Fruit fly (Drosophila melanogaster) whole organism, embryonic: Measurements from ENCODE around the gene CG32568.

Experiments used
- Antp ChIP-seq: fragments of 200-800 bp; sonication (Bioruptor generic); optimal IDR thresholded peaks from 3 replicates; lab custom pipeline; 2016; ENCODE audit warnings: missing biosample characterization, missing genetic modification characterization
- Atf-2 ChIP-seq: fragments of 200-800 bp; sonication (Bioruptor generic); optimal IDR thresholded peaks from 2 replicates; lab custom pipeline; 2016; ENCODE audit warnings: missing biosample characterization, missing genetic modification characterization
- CG1024 ChIP-seq: fragments of 200-800 bp; sonication (Bioruptor generic); IDR thresholded peaks from 2 replicates; pipeline ENCODE4 v1.3.6; 2022; ENCODE audit warnings: missing biosample characterization, missing genetic modification characterization
- CG11723 ChIP-seq: fragments of 200-800 bp; sonication (Bioruptor generic); optimal IDR thresholded peaks from 2 replicates; lab custom pipeline; 2017; ENCODE audit warnings: missing biosample characterization, mild to moderate bottlenecking, missing genetic modification characterization
- CG12104 ChIP-seq: fragments of 200-800 bp; sonication (Bioruptor generic); optimal IDR thresholded peaks from 3 replicates; lab custom pipeline; 2016; ENCODE audit warnings: missing biosample characterization, missing genetic modification characterization
- CG1233 ChIP-seq: fragments of 200-800 bp; sonication (Bioruptor generic); optimal IDR thresholded peaks from 4 replicates; lab custom pipeline; 2018; ENCODE audit warnings: missing biosample characterization, mild to moderate bottlenecking, missing genetic modification characterization
- CG13624 ChIP-seq: fragments of 200-800 bp; sonication (Bioruptor generic); optimal IDR thresholded peaks from 2 replicates; lab custom pipeline; 2016; ENCODE audit warnings: missing biosample characterization, missing genetic modification characterization
- CG15514 ChIP-seq: fragments of 200-800 bp; sonication (Bioruptor generic); optimal IDR thresholded peaks from 3 replicates; lab custom pipeline; 2017; ENCODE audit warnings: missing biosample characterization, missing genetic modification characterization, mild to moderate bottlenecking, moderate library complexity, missing genetic modification reagents
- CG16863 ChIP-seq: fragments of 200-800 bp; sonication (Bioruptor generic); optimal IDR thresholded peaks from 3 replicates; lab custom pipeline; 2016; ENCODE audit warnings: missing biosample characterization, missing genetic modification characterization
- CG18262 ChIP-seq: fragments of 200-800 bp; optimal IDR thresholded peaks from 3 replicates; lab custom pipeline; 2019; ENCODE audit warnings: missing biosample characterization, mild to moderate bottlenecking, missing genetic modification characterization, moderate library complexity
- CG30431 ChIP-seq: fragments of 200-800 bp; sonication (Bioruptor generic); optimal IDR thresholded peaks from 2 replicates; lab custom pipeline; 2017; ENCODE audit warnings: missing biosample characterization, missing genetic modification characterization
- CG3281 ChIP-seq: fragments of 200-800 bp; sonication (Bioruptor generic); optimal IDR thresholded peaks from 3 replicates; lab custom pipeline; 2017; ENCODE audit warnings: missing biosample characterization, mild to moderate bottlenecking, missing genetic modification characterization
- CG3726 ChIP-seq: fragments of 200-800 bp; sonication (Bioruptor generic); IDR thresholded peaks from 3 replicates; pipeline ENCODE4, ENCODE4 v1.3.6; 2022; ENCODE audit warnings: missing biosample characterization, missing genetic modification characterization
- CG7357 ChIP-seq: fragments of 200-800 bp; sonication (Bioruptor generic); IDR thresholded peaks from 3 replicates; pipeline ENCODE4 v1.3.6; 2022; ENCODE audit warnings: missing biosample characterization, missing genetic modification characterization
- CG8388 ChIP-seq: fragments of 200-800 bp; sonication (Bioruptor generic); optimal IDR thresholded peaks from 2 replicates; lab custom pipeline; 2019; ENCODE audit warnings: missing biosample characterization, mild to moderate bottlenecking, missing genetic modification characterization, moderate library complexity
- CG9876 ChIP-seq: fragments of 200-800 bp; sonication (Bioruptor generic); optimal IDR thresholded peaks from 2 replicates; lab custom pipeline; 2016; ENCODE audit warnings: missing biosample characterization, missing genetic modification characterization
- Dbx ChIP-seq: fragments of 200-800 bp; sonication (Bioruptor generic); IDR thresholded peaks from 3 replicates; pipeline ENCODE4 v1.3.6; 2022; ENCODE audit warnings: missing biosample characterization, missing genetic modification characterization
- Dek ChIP-seq: fragments of 200-800 bp; sonication (Bioruptor generic); optimal IDR thresholded peaks from 3 replicates; lab custom pipeline; 2019; ENCODE audit warnings: missing biosample characterization, mild to moderate bottlenecking, missing genetic modification characterization, moderate library complexity
- Dll ChIP-seq: fragments of 200-800 bp; sonication (Bioruptor generic); IDR thresholded peaks from 4 replicates; pipeline ENCODE4 v1.3.6; 2022; ENCODE audit warnings: missing biosample characterization, missing genetic modification characterization; ENCODE audit not compliant: partially characterized antibody
- E2f2 ChIP-seq: fragments of 200-800 bp; sonication (Bioruptor generic); IDR thresholded peaks from 2 replicates; pipeline ENCODE4 v1.3.6; 2022; ENCODE audit warnings: missing biosample characterization, missing genetic modification characterization
- HHEX ChIP-seq: fragments of 200-800 bp; sonication (Bioruptor generic); optimal IDR thresholded peaks from 3 replicates; lab custom pipeline; 2017; ENCODE audit warnings: missing biosample characterization, mild to moderate bottlenecking, missing genetic modification characterization, missing genetic modification reagents
- Hmx ChIP-seq: fragments of 200-800 bp; sonication (Bioruptor generic); optimal IDR thresholded peaks from 2 replicates; lab custom pipeline; 2016; ENCODE audit warnings: missing biosample characterization, missing genetic modification characterization
- Hr78 ChIP-seq, 2 experiments: fragments of 200-800 bp in 1 of 2; fragments of >200 bp in 1 of 2; sonication (Bioruptor generic) in 1 of 2; optimal IDR thresholded peaks; 2 replicates each; lab custom pipeline; 2017 to 2019; ENCODE audit warnings: missing biosample characterization in 2 of 2, missing genetic modification characterization in 2 of 2, mild to moderate bottlenecking in 1 of 2, moderate library complexity in 1 of 2
- Lhr ChIP-seq: fragments of 200-800 bp; sonication (Bioruptor generic); optimal IDR thresholded peaks from 3 replicates; lab custom pipeline; 2017; ENCODE audit warnings: mild to moderate bottlenecking, missing biosample characterization, missing genetic modification reagents, missing genetic modification characterization
- MBD-R2 ChIP-seq: fragments of 200-800 bp; sonication (Bioruptor generic); IDR thresholded peaks from 2 replicates; pipeline ENCODE4 v1.3.6; 2022; ENCODE audit warnings: missing biosample characterization, missing genetic modification characterization
- Mad ChIP-seq: fragments of 200-800 bp; sonication (Bioruptor generic); optimal IDR thresholded peaks from 2 replicates; lab custom pipeline; 2016; ENCODE audit warnings: missing biosample characterization, missing genetic modification characterization
- Med ChIP-seq: fragments of 200-800 bp; sonication (Bioruptor generic); peaks from one replicate; lab custom pipeline; 2016; ENCODE audit warnings: missing biosample characterization, missing genetic modification characterization, mild to moderate bottlenecking, inconsistent platforms, moderate library complexity
- NC2α ChIP-seq: fragments of 200-800 bp; sonication (Bioruptor generic); optimal IDR thresholded peaks from 2 replicates; lab custom pipeline; 2016; ENCODE audit warnings: missing biosample characterization, missing genetic modification characterization
- NC2β ChIP-seq: fragments of 200-800 bp; sonication (Bioruptor generic); optimal IDR thresholded peaks from 2 replicates; lab custom pipeline; 2016; ENCODE audit warnings: missing biosample characterization, missing genetic modification characterization
- Nf-YA ChIP-seq: fragments of 200-800 bp; sonication (Bioruptor generic); IDR thresholded peaks from 2 replicates; pipeline ENCODE4 v1.3.6; 2022; ENCODE audit warnings: missing biosample characterization, missing genetic modification characterization
- NfI ChIP-seq: fragments of 200-800 bp; sonication (Bioruptor generic); optimal IDR thresholded peaks from 3 replicates; lab custom pipeline; 2018; ENCODE audit warnings: missing biosample characterization, mild to moderate bottlenecking, missing genetic modification characterization, moderate library complexity
- Sin3A ChIP-seq: fragments of >200 bp; optimal IDR thresholded peaks from 2 replicates; lab custom pipeline; 2018
- Sry-δ ChIP-seq: fragments of 200-800 bp; sonication (Bioruptor generic); optimal IDR thresholded peaks from 2 replicates; lab custom pipeline; 2016; ENCODE audit warnings: missing biosample characterization, missing genetic modification characterization
- ab ChIP-seq: fragments of 200-800 bp; sonication (Bioruptor generic); optimal IDR thresholded peaks from 2 replicates; lab custom pipeline; 2016; ENCODE audit warnings: missing biosample characterization, missing genetic modification characterization
- ac ChIP-seq: fragments of 200-800 bp; sonication (Bioruptor generic); optimal IDR thresholded peaks from 3 replicates; lab custom pipeline; 2017; ENCODE audit warnings: missing biosample characterization, mild to moderate bottlenecking, missing genetic modification characterization
- br ChIP-seq: fragments of >200 bp; optimal IDR thresholded peaks from 2 replicates; lab custom pipeline; 2017
- cato ChIP-seq: fragments of 200-800 bp; sonication (Bioruptor generic); optimal IDR thresholded peaks from 2 replicates; lab custom pipeline; 2016; ENCODE audit warnings: missing biosample characterization, missing genetic modification characterization, borderline replicate concordance
- chn ChIP-seq: fragments of 200-800 bp; sonication (Bioruptor generic); optimal IDR thresholded peaks from 2 replicates; lab custom pipeline; 2016; ENCODE audit warnings: missing biosample characterization, missing genetic modification characterization
- cwo ChIP-seq: fragments of 200-800 bp; sonication (Bioruptor generic); optimal IDR thresholded peaks from 3 replicates; lab custom pipeline; 2017; ENCODE audit warnings: missing biosample characterization, missing genetic modification characterization, mild to moderate bottlenecking, moderate library complexity, missing genetic modification reagents
- da ChIP-seq: fragments of 200-800 bp; sonication (Bioruptor generic); optimal IDR thresholded peaks from 2 replicates; lab custom pipeline; 2016; ENCODE audit warnings: missing biosample characterization, missing genetic modification characterization
- dpn ChIP-seq, 2 experiments: fragments of 200-800 bp; sonication (Bioruptor generic); optimal IDR thresholded peaks; 3 replicates each; lab custom pipeline; 2016; ENCODE audit warnings: missing biosample characterization in 2 of 2, missing genetic modification characterization in 2 of 2
- fd3F ChIP-seq: fragments of 200-800 bp; sonication (Bioruptor generic); optimal IDR thresholded peaks from 2 replicates; lab custom pipeline; 2018; ENCODE audit warnings: missing biosample characterization, mild to moderate bottlenecking, missing genetic modification characterization, moderate library complexity
- hbn ChIP-seq: fragments of 200-800 bp; sonication (Bioruptor generic); IDR thresholded peaks from 2 replicates; pipeline ENCODE4 v1.3.6; 2022; ENCODE audit warnings: missing biosample characterization, missing genetic modification characterization; ENCODE audit not compliant: partially characterized antibody
- hth ChIP-seq: fragments of >200 bp; optimal IDR thresholded peaks from 2 replicates; lab custom pipeline; 2017; ENCODE audit warnings: inconsistent platforms
- odd ChIP-seq: fragments of 200-800 bp; sonication (Bioruptor generic); optimal IDR thresholded peaks from 2 replicates; lab custom pipeline; 2017; ENCODE audit warnings: missing biosample characterization, mild to moderate bottlenecking, missing genetic modification characterization
- repo ChIP-seq: fragments of 200-800 bp; sonication (Bioruptor generic); optimal IDR thresholded peaks from 2 replicates; lab custom pipeline; 2016; ENCODE audit warnings: missing biosample characterization, missing genetic modification characterization
- slbo ChIP-seq: fragments of 200-800 bp; sonication (Bioruptor generic); IDR thresholded peaks from 2 replicates; pipeline ENCODE4 v1.3.6; 2022; ENCODE audit warnings: missing biosample characterization, missing genetic modification characterization
- tll ChIP-seq, 2 experiments: fragments of 200-800 bp in 1 of 2; fragments of >200 bp in 1 of 2; sonication (Bioruptor generic) in 1 of 2; optimal IDR thresholded peaks; 2 replicates each; lab custom pipeline; 2017 to 2019; ENCODE audit warnings: missing biosample characterization in 2 of 2, missing genetic modification characterization in 2 of 2, mild to moderate bottlenecking in 1 of 2, moderate library complexity in 1 of 2
- trem ChIP-seq: fragments of 200-800 bp; optimal IDR thresholded peaks from 3 replicates; lab custom pipeline; 2019; ENCODE audit warnings: missing biosample characterization, mild to moderate bottlenecking, missing genetic modification characterization, moderate library complexity
- tup ChIP-seq: fragments of 200-800 bp; sonication (Bioruptor generic); optimal IDR thresholded peaks from 2 replicates; lab custom pipeline; 2016; ENCODE audit warnings: missing biosample characterization, mild to moderate bottlenecking, missing genetic modification characterization, moderate library complexity
- unpg ChIP-seq: fragments of 200-800 bp; sonication (Bioruptor generic); optimal IDR thresholded peaks from 3 replicates; lab custom pipeline; 2018; ENCODE audit warnings: missing biosample characterization, mild to moderate bottlenecking, missing genetic modification characterization, moderate library complexity

The CG32568 gene

dm6 chrX:16691440-16691839, 49.3 kb upstream of the CG32568 start (continued):
- TF ChIP-seq CG9876 (GFP tag; lab: Kevin White, UChicago): peak; percentile 76
- peak; percentile 54 for TF ChIP-seq ab (GFP tag; lab: Kevin White, UChicago)
- TF ChIP-seq CG8388: peak; percentile 90
- peak; percentile 76 for TF ChIP-seq CG7357 (GFP tag; lab: Robert Waterston, UW)
- peak; percentile 61; the same call in 1 of the 2 replicates for TF ChIP-seq E2f2 (GFP tag; lab: Robert Waterston, UW)
- no peak for TF ChIP-seq Sin3A (lab: Kevin White, UChicago)
- peak; percentile 63 for TF ChIP-seq CG13624 (GFP tag; lab: Kevin White, UChicago)
- TF ChIP-seq CG16863 (GFP tag; lab: Kevin White, UChicago): peak; percentile 88
- no peak for TF ChIP-seq br (lab: Kevin White, UChicago)
- peak; percentile 67 for TF ChIP-seq CG12104 (GFP tag; lab: Kevin White, UChicago)
- TF ChIP-seq NC2α (GFP tag; lab: Kevin White, UChicago): peak; percentile 68
- TF ChIP-seq Dll (GFP tag; lab: Robert Waterston, UW): no peak
- TF ChIP-seq Dek: peak; percentile 67
- peak; percentile 74 for TF ChIP-seq CG30431
- TF ChIP-seq tup: peak; percentile 79
- TF ChIP-seq repo (GFP tag; lab: Kevin White, UChicago): peak; percentile 82
- TF ChIP-seq NC2β (GFP tag; lab: Kevin White, UChicago): peak; percentile 85
- TF ChIP-seq Dbx: no peak
- peak; percentile 86 for TF ChIP-seq chn (GFP tag; lab: Kevin White, UChicago)
- TF ChIP-seq hbn (GFP tag; lab: Robert Waterston, UW): no peak
- peak; percentile 75 for TF ChIP-seq HHEX (GFP tag; lab: Kevin White, UChicago)
- TF ChIP-seq tll (GFP tag; optimal IDR thresholded peaks at IDR 0.05; lab: Kevin White, UChicago): no peak
- peak; percentile 36; the same call in 1 of the 2 replicates for TF ChIP-seq MBD-R2
- peak; percentile 91 for TF ChIP-seq Antp (GFP tag; lab: Kevin White, UChicago)
- peak; percentile 66 for TF ChIP-seq Lhr (GFP tag; lab: Kevin White, UChicago)
- peak; percentile 76 for TF ChIP-seq CG11723 (GFP tag; lab: Kevin White, UChicago)
- TF ChIP-seq dpn (GFP tag; optimal IDR thresholded peaks at IDR 0.05; lab: Kevin White, UChicago): peak; percentile 82 to 89
- TF ChIP-seq Sry-δ (GFP tag; lab: Kevin White, UChicago): peak; percentile 44
- peak; percentile 38 for TF ChIP-seq ac
- TF ChIP-seq unpg: peak; percentile 91
- TF ChIP-seq CG18262: peak; percentile 89
- TF ChIP-seq hth (lab: Kevin White, UChicago): no peak
- peak; percentile 29 for TF ChIP-seq da
- peak; percentile 77 for TF ChIP-seq CG1233
- TF ChIP-seq CG15514 (GFP tag; lab: Kevin White, UChicago): peak; percentile 56
- TF ChIP-seq Nf-YA (GFP tag; lab: Robert Waterston, UW): peak; percentile 79
- TF ChIP-seq trem (tag; lab: Kevin White, UChicago): peak; percentile 77
- peak; percentile 98 for TF ChIP-seq Med
- peak; percentile 78 for TF ChIP-seq Mad (GFP tag; lab: Kevin White, UChicago)
- peak; percentile 86 for TF ChIP-seq NfI (GFP tag; lab: Kevin White, UChicago)
- peak; percentile 37 for TF ChIP-seq fd3F (GFP tag; lab: Kevin White, UChicago)
- peak; percentile 52 for TF ChIP-seq CG3281 (GFP tag; lab: Kevin White, UChicago)
- TF ChIP-seq CG1024: peak; percentile 87
- peak in 1 of 2 experiments; percentile 65 for TF ChIP-seq Hr78 (GFP tag; optimal IDR thresholded peaks at IDR 0.05; lab: Kevin White, UChicago)
- peak; percentile 84 for TF ChIP-seq CG3726
- peak; percentile 82 for TF ChIP-seq slbo (GFP tag; lab: Robert Waterston, UW)
- TF ChIP-seq odd (GFP tag; lab: Kevin White, UChicago): peak; percentile 62
- TF ChIP-seq cato: peak; percentile 68
- TF ChIP-seq Atf-2 (GFP tag; lab: Kevin White, UChicago): peak; percentile 69
- no peak for TF ChIP-seq Hmx (GFP tag; lab: Kevin White, UChicago)
- TF ChIP-seq cwo (GFP tag; lab: Kevin White, UChicago): peak; percentile 55
